Worm (Caenorhabditis elegans): ENCODE measurements around the gene skr-16.

ce11 chrIV:7133140-7133539 lies 35.4 kb upstream of the skr-16 start, which contains the start of gene cyn-12:
- TF ChIP-seq mep-1 (tag; optimal IDR thresholded peaks at IDR 0.05) (no peak), snpc-4 (tag; optimal IDR thresholded peaks at IDR 0.05) (no peak), nhr-12 (tag; optimal IDR thresholded peaks at IDR 0.05) (no peak), unc-39 (tag; optimal IDR thresholded peaks at IDR 0.05) (no peak), nhr-28 (tag; optimal IDR thresholded peaks at IDR 0.05) (no peak), ztf-11 (tag; optimal IDR thresholded peaks at IDR 0.05) (no peak), lin-13 (tag; optimal IDR thresholded peaks at IDR 0.05) (no peak), ces-1 (GFP tag; optimal IDR thresholded peaks at IDR 0.05) (peak; percentile 92), nhr-237 (tag; optimal IDR thresholded peaks at IDR 0.05) (no peak), nhr-76 (tag; optimal IDR thresholded peaks at IDR 0.05) (no peak), elt-1 (tag; optimal IDR thresholded peaks at IDR 0.05; ENCODE audit: borderline replicate concordance, insufficient read depth) (no peak), sptf-1 (tag; optimal IDR thresholded peaks at IDR 0.05) (no peak), unc-62 (GFP tag; optimal IDR thresholded peaks at IDR 0.05) (no peak)

Measured in whole organism, mixed stage, embryonic.